Fruit fly (Drosophila melanogaster): ENCODE data around the gene CG7208.

Gene CG7208

DNA sequence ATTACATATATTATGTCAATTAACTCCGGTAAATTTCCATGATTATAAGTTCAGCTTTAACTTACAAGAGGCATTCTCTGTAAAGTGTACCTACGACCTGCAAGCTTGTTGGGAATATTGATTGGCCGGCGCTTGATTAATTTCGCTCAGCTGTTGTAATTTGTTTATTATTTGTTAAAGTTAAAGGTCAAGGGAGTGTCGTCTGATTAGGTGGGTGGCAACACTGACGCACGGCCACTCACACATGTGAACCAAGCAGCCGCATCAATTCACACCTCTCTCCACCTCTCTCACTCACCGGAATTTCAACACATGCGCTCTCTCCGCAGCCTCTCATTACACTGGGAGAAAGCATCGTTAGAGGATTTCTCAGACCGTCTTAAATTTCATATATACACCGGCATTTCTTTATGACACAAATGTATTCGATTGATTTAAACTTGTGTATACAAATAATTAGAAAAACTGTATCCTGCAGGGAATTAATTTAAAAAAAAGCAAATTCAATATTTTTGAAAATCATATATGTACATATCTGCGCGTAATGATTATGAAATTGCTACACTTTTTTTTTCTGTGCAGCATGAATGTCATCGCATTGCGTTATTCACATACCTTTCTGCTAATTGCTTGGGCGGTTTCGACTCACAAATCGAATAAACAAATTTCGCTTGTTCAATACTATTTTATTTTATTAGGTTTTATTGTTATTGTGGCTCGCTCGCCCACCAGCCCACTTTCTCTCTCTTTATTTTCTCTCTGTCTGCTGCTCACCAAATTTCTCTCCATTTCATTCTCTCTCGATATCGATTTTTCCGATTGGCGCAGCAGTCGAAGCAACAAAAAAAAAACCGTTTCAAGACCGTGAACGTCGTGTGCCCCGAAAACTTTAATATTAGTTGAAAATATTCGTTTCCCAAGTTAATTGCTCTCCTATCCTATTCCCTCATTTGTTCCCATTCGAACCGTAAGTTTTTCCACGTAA is 13.2 kb downstream of the CG7208 start:
- TF ChIP-seq insv (optimal IDR thresholded peaks at IDR 0.05) (no peak), psq (optimal IDR thresholded peaks at IDR 0.05) (no peak), Myc (optimal IDR thresholded peaks at IDR 0.05) (no peak), h (optimal IDR thresholded peaks at IDR 0.05) (no peak), ttk (optimal IDR thresholded peaks at IDR 0.05) (no peak), Sin3A (optimal IDR thresholded peaks at IDR 0.05) (no peak)

DNA sequence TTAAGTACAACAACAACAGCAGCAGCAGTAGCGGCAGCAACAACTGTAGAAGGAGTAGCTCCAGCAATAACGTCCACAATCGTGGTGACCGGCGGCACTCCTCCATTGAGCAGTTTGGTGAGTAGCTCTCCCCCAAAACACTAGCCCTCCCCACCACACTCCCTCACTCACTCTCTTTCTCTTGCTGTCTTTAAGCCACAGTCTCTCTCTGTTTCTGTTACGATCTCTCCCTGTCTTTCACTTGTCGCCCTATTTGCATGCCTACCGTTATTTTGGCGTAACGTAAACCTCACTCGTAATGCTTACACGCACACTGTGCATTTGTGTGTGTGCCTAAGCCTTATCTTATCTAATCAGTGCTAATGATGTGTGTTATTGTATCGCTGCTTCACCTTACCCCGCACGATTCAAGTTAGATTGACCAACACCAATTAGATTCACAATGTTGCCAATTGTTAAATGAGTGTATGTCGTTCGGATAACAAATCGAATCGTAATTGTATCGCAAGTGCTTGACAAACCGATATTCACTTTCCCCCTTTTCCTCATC is 15.5 kb downstream of the CG7208 start:
- no peak for TF ChIP-seq Myc (optimal IDR thresholded peaks at IDR 0.05)
- no peak for TF ChIP-seq psq (optimal IDR thresholded peaks at IDR 0.05)
- no peak for TF ChIP-seq ttk (optimal IDR thresholded peaks at IDR 0.05)
- no peak for TF ChIP-seq insv (optimal IDR thresholded peaks at IDR 0.05)
- no peak for TF ChIP-seq Sin3A (optimal IDR thresholded peaks at IDR 0.05)
- no peak for TF ChIP-seq h (optimal IDR thresholded peaks at IDR 0.05)

DNA sequence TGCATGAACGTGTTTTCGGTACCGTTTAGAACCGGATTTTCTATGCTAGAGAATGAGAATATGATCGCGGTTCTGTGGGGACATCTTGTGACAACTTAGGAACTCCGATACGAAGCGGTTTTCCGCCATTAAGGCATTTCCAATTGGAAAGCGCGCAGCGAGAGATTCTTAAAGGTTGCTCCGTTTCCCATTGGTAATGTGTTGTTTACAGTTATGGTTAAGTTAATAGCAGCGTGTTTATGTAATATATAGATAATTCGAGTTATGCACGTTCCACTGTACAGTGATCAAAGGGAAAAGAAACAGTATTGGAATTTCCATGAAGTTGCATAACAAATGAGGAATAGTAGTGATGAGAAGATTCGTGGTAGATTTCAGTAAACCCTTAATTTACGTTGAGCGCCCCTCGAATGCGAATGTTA is 16.6 kb downstream of the CG7208 start:
- TF ChIP-seq insv (optimal IDR thresholded peaks at IDR 0.05) (no peak), psq (optimal IDR thresholded peaks at IDR 0.05) (no peak), h (optimal IDR thresholded peaks at IDR 0.05) (no peak)

DNA sequence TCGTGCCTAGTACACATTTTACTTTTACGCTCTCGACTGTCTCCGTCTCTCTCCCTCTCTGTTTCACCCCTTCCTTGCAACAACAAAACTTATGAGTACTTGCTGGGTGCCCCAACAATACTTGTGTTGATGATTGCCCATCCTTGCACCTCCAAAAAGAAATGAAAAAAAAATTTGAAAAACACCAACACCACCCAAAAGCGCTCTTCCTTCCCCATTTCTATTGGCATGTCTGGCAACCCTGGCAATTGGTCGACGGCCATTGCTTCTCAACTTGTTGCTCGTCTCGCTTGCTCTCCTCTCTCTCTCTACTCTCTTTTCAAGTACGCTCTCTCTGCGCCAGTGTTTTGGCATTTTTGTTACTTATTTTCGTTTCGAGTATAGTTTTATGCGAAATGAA is 17.1 kb downstream of the CG7208 start:
- TF ChIP-seq Myc (optimal IDR thresholded peaks at IDR 0.05) (no peak), h (optimal IDR thresholded peaks at IDR 0.05) (no peak), ttk (optimal IDR thresholded peaks at IDR 0.05) (no peak), Sin3A (optimal IDR thresholded peaks at IDR 0.05) (no peak)

DNA sequence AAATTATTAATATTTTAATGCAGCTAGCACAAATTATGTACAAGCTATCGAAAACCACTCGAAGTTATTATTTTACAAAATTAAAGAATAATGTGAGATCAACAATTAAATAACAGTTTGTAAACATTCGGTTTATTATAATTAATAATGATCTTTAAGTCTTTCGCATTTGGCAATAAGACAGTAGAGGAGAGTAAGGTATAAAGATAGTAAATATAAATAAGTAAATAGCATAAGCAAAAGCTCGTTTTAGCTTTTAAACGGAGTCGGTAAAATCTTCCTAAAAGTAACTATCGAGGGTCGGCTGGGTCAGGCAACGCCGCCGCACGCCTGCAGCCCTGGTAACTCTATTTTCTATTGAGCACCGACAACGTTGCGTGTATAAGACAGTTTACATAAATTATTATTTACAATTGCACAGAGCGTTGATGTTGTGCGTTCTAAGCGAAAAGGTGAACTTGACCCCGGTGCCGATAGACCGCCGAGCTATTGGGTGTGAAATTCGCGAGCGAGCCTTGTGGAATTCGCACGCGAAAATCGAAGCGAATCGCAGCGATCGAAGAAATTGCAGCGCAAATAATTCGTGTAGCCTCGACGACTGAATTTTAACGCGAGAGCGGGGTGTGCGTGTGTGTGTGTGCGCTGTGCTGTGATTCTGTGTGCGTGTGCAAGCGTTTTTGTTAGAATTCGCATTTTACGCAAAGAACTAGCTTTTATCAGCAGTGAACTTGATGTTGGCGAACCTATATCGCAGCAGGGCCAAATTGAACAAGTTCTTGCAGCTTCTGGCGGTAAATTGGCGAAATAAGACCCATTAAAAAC is 17.9 kb downstream of the CG7208 start, which contains the start of gene wrd:
wrd (plus strand) TSS at position 342 of the 822 bp plus-strand sequence.
- no peak for TF ChIP-seq ttk (optimal IDR thresholded peaks at IDR 0.05)
- TF ChIP-seq h (optimal IDR thresholded peaks at IDR 0.05), result no peak
- no peak for TF ChIP-seq Sin3A (optimal IDR thresholded peaks at IDR 0.05)
- no peak for TF ChIP-seq insv (optimal IDR thresholded peaks at IDR 0.05)
- TF ChIP-seq Myc (optimal IDR thresholded peaks at IDR 0.05), result no peak
- TF ChIP-seq psq (optimal IDR thresholded peaks at IDR 0.05), result no peak

DNA sequence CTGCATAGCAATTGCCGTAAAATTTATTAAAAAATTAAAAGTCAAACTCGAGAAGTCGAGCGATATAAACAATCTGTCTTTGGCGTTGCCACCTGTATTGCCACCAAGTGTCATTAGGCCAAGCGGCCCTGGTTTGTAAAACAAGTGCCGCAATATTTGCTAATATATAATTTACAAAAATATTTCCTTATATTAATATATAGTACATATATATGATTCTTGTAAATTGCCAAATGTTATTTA is 18.4 kb downstream of the CG7208 start, which contains the start of the genes CG7215 and Prx5:
CG7215 (minus strand) TSS at position 101 of the 243 bp plus-strand sequence.
Prx5 (minus strand) TSS at position 101 of the 243 bp plus-strand sequence.
- TF ChIP-seq h (optimal IDR thresholded peaks at IDR 0.05) (no peak), insv (optimal IDR thresholded peaks at IDR 0.05) (no peak), ttk (optimal IDR thresholded peaks at IDR 0.05) (no peak)

DNA sequence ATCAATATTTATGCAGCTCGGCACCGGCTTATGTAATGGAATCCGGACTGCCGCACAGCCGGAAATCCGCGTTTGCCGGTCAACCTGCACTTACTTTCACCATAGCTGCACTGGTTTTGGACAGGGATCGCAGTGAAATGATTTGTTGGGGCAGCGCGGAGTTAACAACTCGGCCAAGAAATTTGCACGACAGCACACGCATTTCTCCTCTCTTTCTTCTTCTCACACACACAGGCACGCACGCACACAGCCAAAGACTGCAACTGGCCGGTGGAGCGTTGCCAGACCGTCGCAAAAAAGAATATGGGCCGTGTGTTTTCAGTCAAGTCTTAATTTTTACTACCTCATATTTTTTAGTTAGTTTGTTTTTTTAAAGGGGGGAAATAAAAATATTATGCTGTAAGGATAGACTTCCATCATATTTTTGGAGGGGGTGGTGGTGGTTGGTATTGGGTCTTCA is 19.2 kb downstream of the CG7208 start:
- TF ChIP-seq Sin3A (optimal IDR thresholded peaks at IDR 0.05) (no peak), insv (optimal IDR thresholded peaks at IDR 0.05) (no peak), psq (optimal IDR thresholded peaks at IDR 0.05) (no peak), ttk (optimal IDR thresholded peaks at IDR 0.05) (no peak), h (optimal IDR thresholded peaks at IDR 0.05) (no peak), Myc (optimal IDR thresholded peaks at IDR 0.05) (no peak)

DNA sequence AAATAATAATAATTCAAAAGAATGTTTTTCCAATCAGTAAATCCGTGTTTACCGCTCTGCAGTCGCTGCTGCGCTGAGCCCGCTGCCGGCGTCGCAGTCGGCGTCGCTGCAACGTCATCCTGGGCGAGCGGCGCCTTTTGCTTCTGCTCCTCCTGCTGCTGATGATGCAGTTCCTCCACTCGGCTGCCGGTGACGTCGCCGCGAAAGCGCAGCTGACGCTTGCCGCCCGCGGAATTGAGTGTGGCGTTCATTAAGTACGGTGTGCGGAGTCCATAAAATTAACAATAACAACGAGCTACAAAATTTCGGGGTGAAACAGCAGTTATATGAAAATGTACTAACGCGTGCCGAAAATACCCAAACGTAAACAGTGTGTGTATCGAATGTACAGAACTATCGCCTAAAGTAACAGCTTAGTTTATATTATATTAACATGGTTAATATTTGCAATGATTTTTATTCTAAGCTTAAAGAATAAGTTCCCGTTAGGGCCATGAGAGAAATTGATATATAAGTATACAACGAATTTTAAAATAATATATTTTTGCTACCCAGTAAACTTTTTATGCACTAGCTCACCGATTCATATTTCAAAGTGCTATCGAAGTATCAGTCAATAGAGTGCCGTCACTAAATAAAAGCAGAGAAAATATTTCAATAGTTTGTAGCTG is 21.3 kb downstream of the CG7208 start, which contains the start of the genes CG7218 and Cbp20:
CG7218 (minus strand) TSS at position 346 of the 671 bp plus-strand sequence.
Cbp20 (plus strand) TSS at position 610 of the 671 bp plus-strand sequence.
- TF ChIP-seq psq (optimal IDR thresholded peaks at IDR 0.05), result no peak
- no peak for TF ChIP-seq ttk (optimal IDR thresholded peaks at IDR 0.05)
- TF ChIP-seq insv (optimal IDR thresholded peaks at IDR 0.05), result no peak
- TF ChIP-seq Myc (optimal IDR thresholded peaks at IDR 0.05), result no peak
- no peak for TF ChIP-seq Sin3A (optimal IDR thresholded peaks at IDR 0.05)
- TF ChIP-seq h (optimal IDR thresholded peaks at IDR 0.05), result no peak

DNA sequence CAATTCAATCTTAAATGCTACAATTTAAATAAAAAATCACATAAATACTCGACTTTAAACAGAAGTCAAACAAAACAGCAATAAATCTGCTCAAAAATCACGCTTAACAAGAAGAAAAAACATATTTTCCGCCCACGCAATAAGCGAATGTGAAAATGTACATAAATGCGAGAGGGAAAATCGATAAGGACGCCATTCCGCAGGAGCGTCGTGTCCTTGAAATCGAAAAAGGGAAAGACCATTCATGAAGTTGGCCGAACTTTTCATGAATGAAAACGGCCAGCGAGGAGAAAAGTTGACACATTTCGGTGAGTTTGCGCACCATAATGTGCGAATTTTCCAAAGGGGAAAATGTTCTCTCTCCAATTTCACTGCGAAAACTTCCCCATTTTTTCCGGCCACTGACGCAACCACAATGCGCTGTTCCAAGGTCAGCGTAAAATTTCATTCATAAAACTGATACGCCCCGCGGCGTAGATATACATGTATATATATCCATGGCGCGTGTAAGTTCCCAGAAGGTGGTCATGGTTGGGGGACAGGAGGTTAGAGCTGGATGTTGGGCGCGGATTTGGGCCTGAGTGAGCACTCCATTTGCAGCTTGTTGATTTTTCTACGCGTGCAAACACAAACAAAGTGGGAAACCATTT is 25.2 kb downstream of the CG7208 start:
- TF ChIP-seq Myc (optimal IDR thresholded peaks at IDR 0.05) (no peak), Sin3A (optimal IDR thresholded peaks at IDR 0.05) (no peak), h (optimal IDR thresholded peaks at IDR 0.05) (no peak), ttk (optimal IDR thresholded peaks at IDR 0.05) (no peak), psq (optimal IDR thresholded peaks at IDR 0.05) (no peak), insv (optimal IDR thresholded peaks at IDR 0.05) (no peak)

DNA sequence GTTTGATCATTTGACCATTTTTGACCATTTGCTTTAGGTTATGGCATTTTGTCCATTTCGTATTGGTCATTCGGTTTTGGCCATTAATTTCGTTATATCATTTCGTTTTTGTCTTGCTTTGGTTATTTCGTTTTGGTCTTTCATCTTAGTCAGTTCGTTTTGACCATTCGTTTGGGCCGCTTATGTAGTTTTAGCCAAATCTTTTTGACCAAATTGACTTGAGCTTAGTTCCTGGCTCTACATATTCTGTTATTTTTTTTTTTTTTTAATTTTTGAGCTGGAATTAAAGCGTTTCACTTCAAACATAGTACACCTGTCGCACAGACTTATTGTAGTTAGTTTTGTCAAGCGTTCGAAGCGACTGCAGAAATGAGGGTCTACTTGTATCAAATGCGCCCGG is 27.1 kb downstream of the CG7208 start, which contains the start of gene CG14315:
CG14315 (plus strand) TSS at position 301 of the 400 bp plus-strand sequence.
- TF ChIP-seq insv (optimal IDR thresholded peaks at IDR 0.05) (no peak), Myc (optimal IDR thresholded peaks at IDR 0.05) (no peak), psq (optimal IDR thresholded peaks at IDR 0.05) (no peak), h (optimal IDR thresholded peaks at IDR 0.05) (no peak), Sin3A (optimal IDR thresholded peaks at IDR 0.05) (no peak)

DNA sequence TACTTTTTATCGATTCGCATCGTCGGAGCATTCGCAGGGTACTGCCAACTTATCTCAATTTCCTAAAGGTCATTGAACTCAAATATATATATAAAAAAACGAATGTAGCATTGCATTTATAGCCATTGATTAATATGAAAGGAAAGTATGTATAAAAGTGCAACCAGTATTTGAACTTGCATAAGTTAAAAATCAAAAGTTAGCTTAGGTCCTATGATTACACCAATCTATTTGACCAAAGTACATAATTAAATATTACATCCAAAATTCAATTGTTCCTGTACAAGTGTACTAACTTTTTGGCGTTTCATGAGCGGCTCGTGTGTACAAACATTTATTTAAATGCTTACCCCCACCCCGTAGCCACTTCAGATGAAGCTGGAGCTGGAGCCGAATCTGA is 28.1 kb downstream of the CG7208 start:
- no peak for TF ChIP-seq Myc (optimal IDR thresholded peaks at IDR 0.05)
- no peak for TF ChIP-seq h (optimal IDR thresholded peaks at IDR 0.05)
- no peak for TF ChIP-seq psq (optimal IDR thresholded peaks at IDR 0.05)
- TF ChIP-seq ttk (optimal IDR thresholded peaks at IDR 0.05), result no peak
- no peak for TF ChIP-seq Sin3A (optimal IDR thresholded peaks at IDR 0.05)
- TF ChIP-seq insv (optimal IDR thresholded peaks at IDR 0.05), result no peak
